Worm (Caenorhabditis elegans) whole organism, midembryonic: ENCODE data around the gene spp-28.
A peak's percentile ranks its signal among the peaks of the same experiment; 100 is the strongest.

Experiments used
- T22C8.4 ChIP-seq: fragments of 200-800 bp; sonication (Bioruptor generic); IDR thresholded peaks from 2 replicates; pipeline ENCODE4 v1.3.6; 2022; ENCODE audit warnings: missing genetic modification characterization, missing compliant biosample characterization
- cog-1 ChIP-seq: sonication (generic microtip); optimal IDR thresholded peaks from 2 replicates; lab custom pipeline; 2016; ENCODE audit warnings: missing genetic modification characterization, missing compliant biosample characterization
- flt-1 ChIP-seq: fragments of 200-800 bp; sonication (Bioruptor generic); IDR thresholded peaks from 2 replicates; pipeline ENCODE4 v1.3.6; 2022; ENCODE audit warnings: missing genetic modification characterization, missing compliant biosample characterization
- klf-2 ChIP-seq: fragments of 200-800 bp; sonication (Bioruptor generic); conservative IDR thresholded peaks from 2 replicates; pipeline ENCODE4 v1.3.6; 2022; ENCODE audit warnings: missing genetic modification reagents, missing genetic modification characterization, missing compliant biosample characterization
- med-1 ChIP-seq: sonication (generic microtip); optimal IDR thresholded peaks from 2 replicates; lab custom pipeline; 2017; ENCODE audit warnings: missing genetic modification characterization, mild to moderate bottlenecking, missing compliant biosample characterization, antibody characterized with exemption, missing genetic modification reagents; ENCODE audit not compliant: insufficient read depth
- ref-1 ChIP-seq: fragments of 200-800 bp; sonication (Bioruptor generic); conservative IDR thresholded peaks from 2 replicates; pipeline ENCODE4 v1.3.6; 2022; ENCODE audit warnings: missing genetic modification reagents, missing genetic modification characterization, missing compliant biosample characterization
- tab-1 ChIP-seq: fragments of 200-800 bp; sonication (Bioruptor generic); IDR thresholded peaks from 2 replicates; pipeline ENCODE4 v1.3.6; 2022; ENCODE audit warnings: missing genetic modification characterization, missing compliant biosample characterization
- ztf-23 ChIP-seq: fragments of 200-800 bp; sonication (Bioruptor generic); IDR thresholded peaks from 2 replicates; pipeline ENCODE4 v1.3.6; 2022; ENCODE audit warnings: missing genetic modification reagents, missing genetic modification characterization, missing compliant biosample characterization
- ztf-29 ChIP-seq: fragments of 200-800 bp; sonication (Bioruptor generic); IDR thresholded peaks from 2 replicates; pipeline ENCODE4 v1.3.6; 2022; ENCODE audit warnings: missing genetic modification reagents, missing genetic modification characterization, missing compliant biosample characterization

The spp-28 gene

DNA sequence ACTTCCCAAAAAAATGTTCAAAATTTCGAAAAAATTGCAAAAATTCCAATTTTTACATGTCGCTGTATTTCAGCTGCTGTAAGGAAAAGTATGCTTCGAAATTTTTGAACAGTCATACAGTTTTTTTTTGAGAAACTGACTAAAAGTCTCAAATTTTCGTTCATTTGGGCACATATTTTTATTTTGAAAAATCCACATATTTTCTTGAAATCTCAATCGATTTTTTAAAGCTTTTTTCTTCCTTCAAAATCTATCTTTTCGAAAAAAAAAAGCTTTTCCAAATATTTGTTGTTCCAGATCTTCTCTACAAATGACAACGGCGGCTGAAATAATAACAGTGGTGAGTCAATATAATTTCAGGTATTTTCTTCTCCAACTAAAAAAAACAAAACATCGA is 6.8 kb upstream of the spp-28 start, which contains the start of gene asd-1:
asd-1 (plus strand) TSS at position 298 of the 397 bp plus-strand sequence.
- TF ChIP-seq cog-1 (tag; lab: Kevin White, UChicago) (no peak), med-1 (no peak), T22C8.4 (GFP tag; lab: Robert Waterston, UW) (no peak), klf-2 (no peak), ref-1 (GFP tag; lab: Robert Waterston, UW) (no peak), ztf-23 (no peak), tab-1 (no peak), ztf-29 (no peak), flt-1 (GFP tag; lab: Robert Waterston, UW) (no peak)

DNA sequence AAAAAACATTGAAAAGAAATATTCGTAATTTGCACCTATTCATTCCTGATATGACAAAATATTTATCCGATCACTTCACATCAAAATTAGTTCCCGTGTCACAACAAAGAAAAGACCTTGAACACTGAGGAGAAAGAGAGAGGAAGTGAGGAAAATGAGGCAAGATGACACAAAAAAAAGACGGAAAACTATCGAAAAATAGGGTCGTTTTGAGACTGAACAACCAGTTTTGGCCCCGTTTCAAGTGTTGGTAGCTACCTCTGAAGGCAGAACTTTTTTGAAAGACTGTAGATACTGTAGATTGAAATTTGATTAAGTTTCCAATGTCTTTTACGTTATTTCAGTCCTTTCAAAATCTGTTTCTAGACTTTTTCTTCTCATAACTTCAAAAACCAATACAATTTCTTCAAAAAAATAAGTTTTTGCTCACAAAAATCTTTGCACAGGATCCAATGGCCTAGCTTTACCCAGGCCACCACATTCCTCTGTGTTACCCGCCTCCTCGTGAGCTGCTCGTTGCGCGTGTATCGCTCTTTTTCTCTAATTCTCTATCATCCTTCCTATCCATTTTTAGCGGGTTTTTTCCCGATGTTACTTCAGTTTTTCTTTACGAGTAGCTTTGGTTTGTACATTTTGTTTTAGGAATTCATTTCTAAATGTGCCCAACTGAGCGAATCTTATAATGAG is 6.3 kb upstream of the spp-28 start:
- TF ChIP-seq T22C8.4 (GFP tag; lab: Robert Waterston, UW), result no peak
- TF ChIP-seq cog-1 (tag; lab: Kevin White, UChicago), result peak; percentile 47
- TF ChIP-seq med-1, result no peak
- peak; percentile 75 for TF ChIP-seq ztf-23
- no peak for TF ChIP-seq klf-2

- TF ChIP-seq ztf-23 (no peak), cog-1 (tag; lab: Kevin White, UChicago) (no peak), med-1 (no peak), ztf-29 (no peak), flt-1 (GFP tag; lab: Robert Waterston, UW) (no peak), ref-1 (GFP tag; lab: Robert Waterston, UW) (no peak), klf-2 (no peak), tab-1 (no peak), T22C8.4 (GFP tag; lab: Robert Waterston, UW) (no peak)
Measured at ce11 chrIII:4195306-4196008, 5.3 kb upstream of the spp-28 start.

- TF ChIP-seq klf-2, result no peak
- no peak for TF ChIP-seq ref-1 (GFP tag; lab: Robert Waterston, UW)
- TF ChIP-seq ztf-23, result no peak
- TF ChIP-seq tab-1, result no peak
- no peak for TF ChIP-seq flt-1 (GFP tag; lab: Robert Waterston, UW)
- no peak for TF ChIP-seq ztf-29
Measured at ce11 chrIII:4194349-4195110, 4.4 kb upstream of the spp-28 start.

DNA sequence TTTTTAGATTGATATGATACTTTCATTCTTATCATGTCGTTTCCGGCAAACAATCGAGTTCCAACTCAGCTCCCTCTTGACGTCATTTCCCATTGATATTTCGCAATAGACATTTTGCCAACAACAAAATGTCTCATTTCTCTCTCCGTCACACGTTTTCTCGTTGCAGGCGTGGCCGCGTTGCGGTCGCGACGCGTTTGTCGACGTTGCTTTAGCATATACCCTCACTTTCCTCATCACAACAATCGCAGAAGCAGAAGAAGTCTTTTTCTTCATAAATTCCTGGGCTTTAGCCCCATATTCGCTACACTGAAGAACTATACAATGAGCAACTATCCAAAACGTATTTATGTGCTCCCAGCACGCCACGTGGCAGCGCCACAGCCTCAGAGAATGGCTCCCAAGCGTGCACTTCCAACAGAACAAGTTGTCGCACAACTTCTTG is 3.5 kb upstream of the spp-28 start, which contains the start of gene xbp-1:
xbp-1 (plus strand) TSS at position 151 of the 445 bp plus-strand sequence.
- no peak for TF ChIP-seq ref-1 (GFP tag; lab: Robert Waterston, UW)
- no peak for TF ChIP-seq med-1
- no peak for TF ChIP-seq T22C8.4 (GFP tag; lab: Robert Waterston, UW)
- 0 out of 2 replicates have a peak, but pooled peaks have one; percentile 45 for TF ChIP-seq ztf-29
- no peak for TF ChIP-seq klf-2
- peak; percentile 66 for TF ChIP-seq flt-1 (GFP tag; lab: Robert Waterston, UW)
- TF ChIP-seq tab-1, result no peak
- TF ChIP-seq ztf-23, result peak; percentile 41; the same call in 1 of the 2 replicates
- TF ChIP-seq cog-1 (tag; lab: Kevin White, UChicago), result peak; percentile 45

DNA sequence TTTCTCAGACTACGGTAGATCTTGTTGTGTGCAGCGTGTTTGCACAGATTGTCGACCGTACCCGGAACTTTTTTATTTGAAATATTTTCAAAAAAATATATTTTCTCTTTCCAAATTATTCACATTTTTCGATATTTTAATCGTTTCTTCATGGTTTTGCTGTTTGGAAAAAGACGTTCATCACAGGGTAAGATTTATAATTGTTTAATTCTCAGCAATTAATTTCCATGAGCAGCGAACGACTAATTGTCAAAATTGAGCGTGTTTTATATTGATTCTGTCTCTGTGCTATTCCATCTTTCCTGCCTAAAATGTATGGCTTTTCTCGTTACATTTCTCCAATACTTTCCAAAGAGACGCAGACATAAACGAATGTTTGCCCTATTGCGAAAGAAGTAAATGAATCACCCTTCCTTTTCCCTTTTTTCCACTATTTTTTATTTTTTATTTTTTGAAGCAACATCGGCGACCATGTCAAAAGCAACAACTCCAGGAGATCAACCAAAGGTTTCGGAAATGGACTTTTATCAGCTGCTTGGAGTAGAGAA is 1.0 kb upstream of the spp-28 start, which contains the start of gene dnj-16:
dnj-16 (plus strand) TSS at position 51 of the 548 bp plus-strand sequence.
- TF ChIP-seq med-1 (no peak), ref-1 (GFP tag; lab: Robert Waterston, UW) (no peak), klf-2 (no peak), T22C8.4 (GFP tag; lab: Robert Waterston, UW) (no peak), cog-1 (tag; lab: Kevin White, UChicago) (no peak), ztf-23 (no peak), ztf-29 (no peak), tab-1 (no peak), flt-1 (GFP tag; lab: Robert Waterston, UW) (no peak)

DNA sequence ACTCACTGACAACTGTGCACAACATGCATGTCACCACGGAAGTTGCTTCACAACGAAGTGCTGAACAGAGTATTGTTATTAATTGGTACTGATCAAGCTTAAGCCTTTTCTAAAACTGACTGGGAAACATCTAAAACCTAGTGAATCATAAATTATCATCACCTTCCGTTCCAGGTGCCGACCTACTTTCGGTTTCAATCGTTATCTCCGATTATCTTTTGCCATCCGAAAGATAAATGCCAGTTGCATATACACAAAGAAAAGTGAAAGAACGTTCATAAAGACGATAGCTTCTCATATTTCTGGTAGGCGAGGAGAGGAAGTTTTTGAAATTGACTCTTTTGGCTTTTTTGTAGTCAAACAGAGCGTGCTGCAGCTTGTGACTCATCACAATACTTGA is 539 bp downstream of the spp-28 start:
- TF ChIP-seq cog-1 (tag; lab: Kevin White, UChicago) (no peak), ztf-29 (0 out of 2 replicates have a peak, but pooled peaks have one; percentile 37)

DNA sequence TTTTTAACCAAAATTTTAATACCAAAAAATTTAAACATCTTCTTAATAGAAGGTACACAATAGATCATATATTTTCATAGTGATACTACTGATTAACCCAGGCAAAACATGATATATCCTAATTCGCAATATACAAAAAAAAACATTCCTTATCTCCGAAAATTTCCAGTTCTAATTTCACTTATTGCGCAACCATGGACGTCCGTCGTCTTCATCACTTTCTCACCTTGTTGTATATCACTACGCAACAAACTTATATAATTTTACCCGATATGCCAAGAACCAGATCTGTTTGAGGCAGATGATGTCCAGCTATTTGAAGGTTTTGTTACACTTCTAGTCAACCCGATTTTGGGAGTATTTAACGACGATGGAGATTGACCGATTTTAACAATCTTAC is 2.3 kb downstream of the spp-28 start, which contains the start of gene R74.2:
R74.2 (plus strand) TSS at position 316 of the 400 bp plus-strand sequence.
- TF ChIP-seq ref-1 (GFP tag; lab: Robert Waterston, UW), result no peak
- no peak for TF ChIP-seq ztf-23
- TF ChIP-seq klf-2, result no peak
- no peak for TF ChIP-seq flt-1 (GFP tag; lab: Robert Waterston, UW)
- TF ChIP-seq T22C8.4 (GFP tag; lab: Robert Waterston, UW), result no peak
- no peak for TF ChIP-seq ztf-29
- TF ChIP-seq cog-1 (tag; lab: Kevin White, UChicago), result no peak
- TF ChIP-seq tab-1, result no peak

ce11 chrIII:4186751-4187309 is 3.3 kb downstream of the spp-28 start, which contains the start of gene lars-1:
Gene lars-1, minus strand, starts transcription at chrIII:4186801.
- no peak for TF ChIP-seq ztf-23
- 0 out of 2 replicates have a peak, but pooled peaks have one; percentile 19 for TF ChIP-seq T22C8.4 (GFP tag; lab: Robert Waterston, UW)
